Worm (Caenorhabditis elegans): Measurements from ENCODE around the gene C44B7.5.

Gene C44B7.5

DNA sequence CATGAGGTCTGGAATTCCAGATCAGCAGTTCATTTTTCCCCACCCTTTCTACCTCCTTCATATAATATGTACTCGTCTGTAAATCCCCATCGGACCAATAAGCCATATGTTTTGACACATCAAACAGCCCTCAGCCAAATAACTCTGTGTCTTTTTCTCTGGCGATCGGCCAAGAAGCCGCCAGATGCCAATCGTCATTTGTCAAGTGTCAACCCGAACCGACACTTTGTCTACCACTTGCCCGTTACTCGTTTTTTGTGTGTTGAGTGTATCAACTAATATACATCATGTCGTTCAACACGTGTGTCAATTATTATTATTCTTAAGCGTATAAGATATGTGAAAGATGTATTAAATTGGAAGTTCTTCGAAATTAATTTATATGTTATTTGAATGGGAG lies 49.2 kb downstream of the C44B7.5 start:
- TF ChIP-seq spr-3 (GFP tag; optimal IDR thresholded peaks at IDR 0.05) (no peak), nhr-237 (tag; optimal IDR thresholded peaks at IDR 0.05) (no peak), mep-1 (tag; optimal IDR thresholded peaks at IDR 0.05) (peak; percentile 45), rbr-2 (tag; optimal IDR thresholded peaks at IDR 0.05) (peak; percentile 10), dmd-8 (GFP tag; IDR thresholded peaks at IDR 0.05) (no peak), hif-1 (tag; optimal IDR thresholded peaks at IDR 0.05) (no peak), tag-97 (GFP tag; IDR thresholded peaks at IDR 0.05) (no peak), ZK546.5 (tag; optimal IDR thresholded peaks at IDR 0.05) (no peak), ceh-44 (GFP tag; IDR thresholded peaks at IDR 0.05) (no peak), nhr-76 (tag; optimal IDR thresholded peaks at IDR 0.05) (no peak), ztf-11 (tag; optimal IDR thresholded peaks at IDR 0.05) (no peak), F37D6.2 (tag; optimal IDR thresholded peaks at IDR 0.05) (no peak), nhr-77 (tag; optimal IDR thresholded peaks at IDR 0.05) (no peak), saeg-2 (GFP tag; IDR thresholded peaks at IDR 0.05) (no peak), Y48G9A.11 (GFP tag; IDR thresholded peaks at IDR 0.05) (no peak), nhr-6 (tag; optimal IDR thresholded peaks at IDR 0.05) (no peak), daf-19 (GFP tag; conservative IDR thresholded peaks at IDR 0.05) (no peak), attf-4 (tag; optimal IDR thresholded peaks at IDR 0.05) (no peak), daf-12 (tag; optimal IDR thresholded peaks at IDR 0.05) (no peak), unc-130 (GFP tag; optimal IDR thresholded peaks at IDR 0.05) (no peak), aha-1 (tag) (no peak), duxl-1 (tag; optimal IDR thresholded peaks at IDR 0.05; ENCODE audit: poor library complexity) (no peak), madf-5 (GFP tag; IDR thresholded peaks at IDR 0.05) (no peak), lin-13 (GFP tag; optimal IDR thresholded peaks at IDR 0.05) (no peak), hlh-11 (tag; optimal IDR thresholded peaks at IDR 0.05) (peak; percentile 69), pqm-1 (tag; optimal IDR thresholded peaks at IDR 0.05) (no peak), egl-43 (GFP tag; IDR thresholded peaks at IDR 0.05) (no peak), lim-7 (GFP tag; IDR thresholded peaks at IDR 0.05) (no peak), lin-29 (GFP tag; IDR thresholded peaks at IDR 0.05) (no peak), hlh-30 (tag; optimal IDR thresholded peaks at IDR 0.05; ENCODE audit: insufficient read depth) (peak; percentile 41), nhr-102 (tag; optimal IDR thresholded peaks at IDR 0.05) (no peak), tra-1 (GFP tag; IDR thresholded peaks at IDR 0.05) (peak; percentile 78), lsy-2 (tag; optimal IDR thresholded peaks at IDR 0.05) (peak in 1 of 2 experiments; percentile 31), lin-39 (tag; optimal IDR thresholded peaks at IDR 0.05) (no peak), dpl-1 (GFP tag; optimal IDR thresholded peaks at IDR 0.05) (no peak), fkh-10 (GFP tag; optimal IDR thresholded peaks at IDR 0.05) (no peak), zag-1 (tag; optimal IDR thresholded peaks at IDR 0.05) (no peak), dmd-9 (GFP tag; IDR thresholded peaks at IDR 0.05) (no peak), cey-2 (tag; optimal IDR thresholded peaks at IDR 0.05; ENCODE audit: borderline replicate concordance, insufficient read depth) (no peak), F10B5.3 (tag; optimal IDR thresholded peaks at IDR 0.05) (no peak), T26A8.4 (GFP tag; IDR thresholded peaks at IDR 0.05) (no peak), ctbp-1 (GFP tag; IDR thresholded peaks at IDR 0.05) (no peak), set-16 (GFP tag; IDR thresholded peaks at IDR 0.05) (no peak), daf-8 (GFP tag; IDR thresholded peaks at IDR 0.05) (no peak), F44E2.7 (GFP tag; IDR thresholded peaks at IDR 0.05) (no peak), Y75B8A.6 (GFP tag; IDR thresholded peaks at IDR 0.05) (no peak), hmg-1.1 (GFP tag; IDR thresholded peaks at IDR 0.05) (peak; percentile 32; the same call in 1 of the 2 replicates), daf-16 (GFP tag; optimal IDR thresholded peaks at IDR 0.05) (peak in 1 of 2 experiments; percentile 54), daf-16 (tag; optimal IDR thresholded peaks at IDR 0.05) (no peak), lin-15B (tag; optimal IDR thresholded peaks at IDR 0.05) (no peak), spr-1 (tag; optimal IDR thresholded peaks at IDR 0.05) (no peak), dve-1 (tag; optimal IDR thresholded peaks at IDR 0.05; ENCODE audit: insufficient read depth) (no peak), T20F7.1 (GFP tag; optimal IDR thresholded peaks at IDR 0.05) (no peak)
